Worm (Caenorhabditis elegans) whole organism, L4 larva: ENCODE data around the gene F01D5.7.

Experiments
- ZK546.5 ChIP-seq, 2 experiments: sonication (generic microtip); optimal IDR thresholded peaks; 2 replicates each; lab custom pipeline; 2017; ENCODE audit warnings: missing biosample characterization in 2 of 2, missing genetic modification characterization in 2 of 2
- ceh-28 ChIP-seq: fragments of 150-350 bp; optimal IDR thresholded peaks from 2 replicates; lab custom pipeline; 2014; ENCODE audit warnings: missing biosample characterization, missing genetic modification reagents, missing genetic modification characterization
- egl-27 ChIP-seq: sonication (generic microtip); optimal IDR thresholded peaks from 3 replicates; lab custom pipeline; 2017; ENCODE audit warnings: missing biosample characterization, missing genetic modification reagents, missing genetic modification characterization
- nhr-111 ChIP-seq: fragments of 200-800 bp; sonication (Bioruptor generic); optimal IDR thresholded peaks from 2 replicates; lab custom pipeline; 2018; ENCODE audit warnings: mild to moderate bottlenecking, missing genetic modification characterization, missing compliant biosample characterization

- TF ChIP-seq ceh-28 (no peak), ZK546.5 (tag; optimal IDR thresholded peaks at IDR 0.05; lab: Kevin White, UChicago) (no peak), egl-27 (tag; lab: Kevin White, UChicago) (no peak), nhr-111 (GFP tag; lab: Kevin White, UChicago) (no peak)
These were observed 24.2 kb downstream of the F01D5.7 start for ce11 chrII:14032705-14033104.
